Fruit fly (Drosophila melanogaster) whole organism, embryonic: ENCODE data around the gene gce.

Experiments used
- Bgb ChIP-seq: fragments of 200-800 bp; sonication (Bioruptor generic); IDR thresholded peaks from 2 replicates; pipeline ENCODE4 v1.3.6; 2022; ENCODE audit warnings: missing biosample characterization, missing genetic modification characterization; ENCODE audit not compliant: partially characterized antibody
- C15 ChIP-seq: fragments of 200-800 bp; sonication (Bioruptor generic); IDR thresholded peaks from 3 replicates; pipeline ENCODE4 v1.3.6; 2022; ENCODE audit warnings: missing biosample characterization, missing genetic modification characterization
- CG10543 ChIP-seq: fragments of 200-800 bp; sonication (Bioruptor generic); optimal IDR thresholded peaks from 3 replicates; lab custom pipeline; 2017; ENCODE audit warnings: missing biosample characterization, mild to moderate bottlenecking, missing genetic modification characterization, moderate library complexity
- CG13624 ChIP-seq: fragments of 200-800 bp; sonication (Bioruptor generic); optimal IDR thresholded peaks from 2 replicates; lab custom pipeline; 2016; ENCODE audit warnings: missing biosample characterization, missing genetic modification characterization
- CG14050 ChIP-seq: fragments of 200-800 bp; sonication (Bioruptor generic); IDR thresholded peaks from 3 replicates; pipeline ENCODE4 v1.3.6; 2022; ENCODE audit warnings: missing biosample characterization, missing genetic modification characterization
- CG1792 ChIP-seq: fragments of 200-800 bp; sonication (Bioruptor generic); optimal IDR thresholded peaks from 2 replicates; lab custom pipeline; 2016; ENCODE audit warnings: missing biosample characterization, missing genetic modification characterization
- CG31441 ChIP-seq: fragments of 200-800 bp; sonication (Bioruptor generic); IDR thresholded peaks from 2 replicates; pipeline ENCODE4 v1.3.6; 2022; ENCODE audit warnings: missing biosample characterization, missing genetic modification characterization
- CG6854 ChIP-seq: fragments of 200-800 bp; sonication (Bioruptor generic); optimal IDR thresholded peaks from 3 replicates; lab custom pipeline; 2017; ENCODE audit warnings: missing biosample characterization, mild to moderate bottlenecking, missing genetic modification characterization
- CG7556 ChIP-seq: fragments of 200-800 bp; sonication (Bioruptor generic); optimal IDR thresholded peaks from 2 replicates; lab custom pipeline; 2017; ENCODE audit warnings: missing biosample characterization, mild to moderate bottlenecking, missing genetic modification characterization
- CG9215 ChIP-seq: fragments of 200-800 bp; sonication (Bioruptor generic); IDR thresholded peaks from 2 replicates; pipeline ENCODE4 v1.3.6; 2022; ENCODE audit warnings: missing biosample characterization, missing genetic modification characterization
- CG9727 ChIP-seq: fragments of 200-800 bp; sonication (Bioruptor generic); optimal IDR thresholded peaks from 3 replicates; lab custom pipeline; 2017; ENCODE audit warnings: missing biosample characterization, mild to moderate bottlenecking, missing genetic modification characterization
- CTCF ChIP-seq: fragments of 200-800 bp; sonication (Bioruptor generic); optimal IDR thresholded peaks from 2 replicates; lab custom pipeline; 2017; ENCODE audit warnings: missing biosample characterization, mild to moderate bottlenecking, missing genetic modification characterization, moderate library complexity
- Dfd ChIP-seq, 2 experiments: fragments of >200 bp; optimal IDR thresholded peaks; 2 replicates each; lab custom pipeline; 2017; ENCODE audit warnings: missing biosample characterization in 2 of 2, missing genetic modification characterization in 2 of 2
- Dref ChIP-seq: fragments of 200-800 bp; sonication (Bioruptor generic); IDR thresholded peaks from 2 replicates; pipeline ENCODE4 v1.3.6; 2022; ENCODE audit warnings: missing biosample characterization, missing genetic modification characterization
- Drgx ChIP-seq: fragments of 200-800 bp; sonication (Bioruptor generic); IDR thresholded peaks from 2 replicates; pipeline ENCODE4 v1.3.6; 2022; ENCODE audit warnings: missing biosample characterization, missing genetic modification characterization
- Fer3 ChIP-seq: fragments of 200-800 bp; sonication (Bioruptor generic); optimal IDR thresholded peaks from 2 replicates; lab custom pipeline; 2018; ENCODE audit warnings: missing biosample characterization, mild to moderate bottlenecking, missing genetic modification characterization, moderate library complexity
- Hmr ChIP-seq: fragments of 200-800 bp; sonication (Bioruptor generic); optimal IDR thresholded peaks from 3 replicates; lab custom pipeline; 2017; ENCODE audit warnings: mild to moderate bottlenecking, missing biosample characterization, missing genetic modification reagents, missing genetic modification characterization
- Hr3 ChIP-seq: fragments of 200-800 bp; sonication (Bioruptor generic); optimal IDR thresholded peaks from 3 replicates; lab custom pipeline; 2016; ENCODE audit warnings: missing biosample characterization, missing genetic modification characterization
- Lhr ChIP-seq: fragments of 200-800 bp; sonication (Bioruptor generic); optimal IDR thresholded peaks from 3 replicates; lab custom pipeline; 2017; ENCODE audit warnings: mild to moderate bottlenecking, missing biosample characterization, missing genetic modification reagents, missing genetic modification characterization
- MBD-R2 ChIP-seq: fragments of 200-800 bp; sonication (Bioruptor generic); IDR thresholded peaks from 2 replicates; pipeline ENCODE4 v1.3.6; 2022; ENCODE audit warnings: missing biosample characterization, missing genetic modification characterization
- Nf-YC ChIP-seq: fragments of 200-800 bp; optimal IDR thresholded peaks from 3 replicates; lab custom pipeline; 2019; ENCODE audit warnings: missing biosample characterization, mild to moderate bottlenecking, missing genetic modification characterization, moderate library complexity
- Oli ChIP-seq: fragments of 200-800 bp; sonication (Bioruptor generic); optimal IDR thresholded peaks from 2 replicates; lab custom pipeline; 2018; ENCODE audit warnings: missing biosample characterization, mild to moderate bottlenecking, missing genetic modification characterization, moderate library complexity
- Usf ChIP-seq: fragments of 200-800 bp; sonication (Bioruptor generic); optimal IDR thresholded peaks from 2 replicates; lab custom pipeline; 2017; ENCODE audit warnings: missing genotype, missing biosample characterization, missing genetic modification characterization
- al ChIP-seq: fragments of 200-800 bp; sonication (Bioruptor generic); IDR thresholded peaks from 2 replicates; pipeline ENCODE4 v1.3.6; 2022; ENCODE audit warnings: missing biosample characterization, missing genetic modification characterization
- cad ChIP-seq: fragments of >200 bp; optimal IDR thresholded peaks from 2 replicates; lab custom pipeline; 2017; ENCODE audit warnings: missing biosample characterization, missing genetic modification characterization
- chinmo ChIP-seq: fragments of 200-800 bp; sonication (Bioruptor generic); IDR thresholded peaks from 4 replicates; pipeline ENCODE4 v1.3.6; 2022; ENCODE audit warnings: missing biosample characterization, missing genetic modification characterization; ENCODE audit not compliant: partially characterized antibody
- corto ChIP-seq: fragments of 200-800 bp; sonication (Bioruptor generic); optimal IDR thresholded peaks from 2 replicates; lab custom pipeline; 2016; ENCODE audit warnings: missing biosample characterization, mild to moderate bottlenecking, missing genetic modification characterization, moderate library complexity
- fd3F ChIP-seq: fragments of 200-800 bp; sonication (Bioruptor generic); optimal IDR thresholded peaks from 2 replicates; lab custom pipeline; 2018; ENCODE audit warnings: missing biosample characterization, mild to moderate bottlenecking, missing genetic modification characterization, moderate library complexity
- fd96Cb ChIP-seq: fragments of 200-800 bp; sonication (Bioruptor generic); optimal IDR thresholded peaks from 2 replicates; lab custom pipeline; 2018; ENCODE audit warnings: missing biosample characterization, mild to moderate bottlenecking, missing genetic modification characterization, moderate library complexity
- gem ChIP-seq: fragments of 200-800 bp; sonication (Bioruptor generic); optimal IDR thresholded peaks from 2 replicates; lab custom pipeline; 2019; ENCODE audit warnings: missing biosample characterization, mild to moderate bottlenecking, missing genetic modification characterization, moderate library complexity
- kni ChIP-seq: fragments of 200-800 bp; sonication (Bioruptor generic); optimal IDR thresholded peaks from 3 replicates; lab custom pipeline; 2017; ENCODE audit warnings: mild to moderate bottlenecking, missing biosample characterization, missing genetic modification reagents, missing genetic modification characterization
- lbe ChIP-seq: fragments of 200-800 bp; sonication (Bioruptor generic); optimal IDR thresholded peaks from 2 replicates; lab custom pipeline; 2016; ENCODE audit warnings: missing biosample characterization, mild to moderate bottlenecking, missing genetic modification characterization
- mam ChIP-seq: fragments of 200-800 bp; sonication (Bioruptor generic); optimal IDR thresholded peaks from 3 replicates; lab custom pipeline; 2016; ENCODE audit warnings: missing biosample characterization, missing genetic modification characterization
- nau ChIP-seq: fragments of 200-800 bp; sonication (Bioruptor generic); optimal IDR thresholded peaks from 3 replicates; lab custom pipeline; 2017; ENCODE audit warnings: missing biosample characterization, mild to moderate bottlenecking, missing genetic modification characterization, missing genetic modification reagents
- nerfin-2 ChIP-seq: fragments of 200-800 bp; sonication (Bioruptor generic); IDR thresholded peaks from 2 replicates; pipeline ENCODE4 v1.3.6; 2022; ENCODE audit warnings: missing biosample characterization, missing genetic modification characterization; ENCODE audit not compliant: partially characterized antibody
- onecut ChIP-seq: fragments of 200-800 bp; sonication (Bioruptor generic); IDR thresholded peaks from 2 replicates; pipeline ENCODE4 v1.3.6; 2022; ENCODE audit warnings: missing biosample characterization, missing genetic modification characterization
- pnt ChIP-seq: fragments of 200-800 bp; sonication (Bioruptor generic); optimal IDR thresholded peaks from 3 replicates; lab custom pipeline; 2016; ENCODE audit warnings: missing biosample characterization, missing genetic modification characterization
- scrt ChIP-seq: fragments of 200-800 bp; sonication (Bioruptor generic); optimal IDR thresholded peaks from 2 replicates; lab custom pipeline; 2018; ENCODE audit warnings: missing biosample characterization, mild to moderate bottlenecking, missing genetic modification characterization, moderate library complexity
- sisA ChIP-seq: fragments of 200-800 bp; sonication (Bioruptor generic); IDR thresholded peaks from 2 replicates; pipeline ENCODE4 v1.3.6; 2022; ENCODE audit warnings: missing biosample characterization, missing genetic modification characterization
- tx ChIP-seq: fragments of 200-800 bp; sonication (Bioruptor generic); optimal IDR thresholded peaks from 2 replicates; lab custom pipeline; 2016; ENCODE audit warnings: missing biosample characterization, missing genetic modification characterization
- wdn ChIP-seq: fragments of 200-800 bp; sonication (Bioruptor generic); IDR thresholded peaks from 2 replicates; pipeline ENCODE4 v1.3.6; 2022; ENCODE audit warnings: missing biosample characterization, missing genetic modification characterization

Gene gce

dm6 chrX:15305975-15306909 lies 8.7 kb downstream of the gce start (continued):
- TF ChIP-seq CG7556 (GFP tag; lab: Kevin White, UChicago), result no peak
- no peak for TF ChIP-seq Fer3 (tag; lab: Kevin White, UChicago)
- no peak for TF ChIP-seq nau (GFP tag; lab: Kevin White, UChicago)
- TF ChIP-seq Nf-YC, result peak; percentile 20
- no peak for TF ChIP-seq CG1792 (GFP tag; lab: Kevin White, UChicago)
- no peak for TF ChIP-seq Bgb (GFP tag; lab: Robert Waterston, UW)
- no peak for TF ChIP-seq Drgx (GFP tag; lab: Robert Waterston, UW)
- TF ChIP-seq corto (GFP tag; lab: Kevin White, UChicago), result no peak
- 0 out of 2 replicates have a peak, but pooled peaks have one; percentile 16 for TF ChIP-seq CG31441
- no peak for TF ChIP-seq CG14050 (GFP tag; lab: Robert Waterston, UW)
- TF ChIP-seq chinmo (GFP tag; lab: Robert Waterston, UW), result peak; percentile 84; the same call in 2 of the 4 replicates
- no peak for TF ChIP-seq cad (GFP tag; lab: Kevin White, UChicago)
- no peak for TF ChIP-seq C15 (GFP tag; lab: Robert Waterston, UW)
- TF ChIP-seq gem (tag; lab: Kevin White, UChicago), result peak; percentile 12
- peak; percentile 72 for TF ChIP-seq CTCF (GFP tag; lab: Kevin White, UChicago)
- TF ChIP-seq tx (GFP tag; lab: Kevin White, UChicago), result no peak
- no peak for TF ChIP-seq scrt (GFP tag; lab: Kevin White, UChicago)
- no peak for TF ChIP-seq sisA (GFP tag; lab: Robert Waterston, UW)
- no peak for TF ChIP-seq Lhr
- TF ChIP-seq Dref (GFP tag; lab: Robert Waterston, UW), result no peak
- no peak for TF ChIP-seq fd3F (GFP tag; lab: Kevin White, UChicago)
- no peak for TF ChIP-seq fd96Cb (tag; lab: Kevin White, UChicago)
- no peak for TF ChIP-seq mam (GFP tag; lab: Kevin White, UChicago)
- TF ChIP-seq CG6854 (GFP tag; lab: Kevin White, UChicago), result no peak
- no peak for TF ChIP-seq MBD-R2 (GFP tag; lab: Robert Waterston, UW)
- TF ChIP-seq Hr3 (GFP tag; lab: Kevin White, UChicago), result no peak
- no peak for TF ChIP-seq Usf (GFP tag; lab: Kevin White, UChicago)
- TF ChIP-seq Dfd (GFP tag; optimal IDR thresholded peaks at IDR 0.05; lab: Kevin White, UChicago), result no peak
- TF ChIP-seq CG13624 (GFP tag; lab: Kevin White, UChicago), result no peak
- no peak for TF ChIP-seq lbe (GFP tag; lab: Kevin White, UChicago)
- TF ChIP-seq wdn (GFP tag; lab: Robert Waterston, UW), result no peak
- no peak for TF ChIP-seq al (GFP tag; lab: Robert Waterston, UW)
- TF ChIP-seq nerfin-2 (GFP tag; lab: Robert Waterston, UW), result no peak
- TF ChIP-seq Oli, result no peak
- TF ChIP-seq onecut, result peak; percentile 68
- no peak for TF ChIP-seq CG10543 (GFP tag; lab: Kevin White, UChicago)
- no peak for TF ChIP-seq CG9215 (GFP tag; lab: Robert Waterston, UW)
- TF ChIP-seq Hmr (GFP tag; lab: Kevin White, UChicago), result peak; percentile 8
- no peak for TF ChIP-seq CG9727
- TF ChIP-seq pnt (GFP tag; lab: Kevin White, UChicago), result no peak
- no peak for TF ChIP-seq kni
